Fruit fly (Drosophila melanogaster) whole organism, embryonic: Measurements from ENCODE around the gene Uch-L5R.

ENCODE experiments used
- Aef1 ChIP-seq: fragments of 200-800 bp; sonication (Bioruptor generic); IDR thresholded peaks from 3 replicates; pipeline ENCODE4 v1.3.6; 2022; ENCODE audit warnings: missing biosample characterization, missing genetic modification characterization
- BtbVII ChIP-seq: fragments of 200-800 bp; sonication (Bioruptor generic); optimal IDR thresholded peaks from 3 replicates; lab custom pipeline; 2017; ENCODE audit warnings: missing biosample characterization, mild to moderate bottlenecking, missing genetic modification characterization
- CG10147 ChIP-seq: fragments of 200-800 bp; sonication (Bioruptor generic); optimal IDR thresholded peaks from 2 replicates; lab custom pipeline; 2019; ENCODE audit warnings: missing biosample characterization, mild to moderate bottlenecking, missing genetic modification characterization, moderate library complexity
- CG10267 ChIP-seq: fragments of 200-800 bp; sonication (Bioruptor generic); optimal IDR thresholded peaks from 2 replicates; lab custom pipeline; 2018; ENCODE audit warnings: missing biosample characterization, mild to moderate bottlenecking, missing genetic modification characterization, moderate library complexity
- CG10959 ChIP-seq: fragments of 200-800 bp; sonication (Bioruptor generic); IDR thresholded peaks from 2 replicates; pipeline ENCODE4 v1.3.6; 2022; ENCODE audit warnings: missing biosample characterization, missing genetic modification characterization
- CG10979 ChIP-seq: fragments of 200-800 bp; sonication (Bioruptor generic); optimal IDR thresholded peaks from 2 replicates; lab custom pipeline; 2018; ENCODE audit warnings: missing biosample characterization, mild to moderate bottlenecking, missing genetic modification characterization, moderate library complexity
- CG12391 ChIP-seq: fragments of 200-800 bp; sonication (Bioruptor generic); optimal IDR thresholded peaks from 3 replicates; lab custom pipeline; 2018; ENCODE audit warnings: missing biosample characterization, mild to moderate bottlenecking, missing genetic modification characterization, moderate library complexity
- CG12769 ChIP-seq: fragments of 200-800 bp; sonication (Bioruptor generic); optimal IDR thresholded peaks from 2 replicates; lab custom pipeline; 2019; ENCODE audit warnings: missing biosample characterization, mild to moderate bottlenecking, missing genetic modification characterization, moderate library complexity
- CG14441 ChIP-seq: fragments of 200-800 bp; sonication (Bioruptor generic); IDR thresholded peaks from 2 replicates; pipeline ENCODE4 v1.3.6; 2022; ENCODE audit warnings: missing biosample characterization, missing genetic modification characterization
- CG1603 ChIP-seq: fragments of 200-800 bp; sonication (Bioruptor generic); optimal IDR thresholded peaks from 2 replicates; lab custom pipeline; 2019; ENCODE audit warnings: missing biosample characterization, mild to moderate bottlenecking, missing genetic modification characterization, moderate library complexity
- CG16813 ChIP-seq: fragments of 200-800 bp; sonication (Bioruptor generic); IDR thresholded peaks from 3 replicates; pipeline ENCODE4 v1.3.6; 2022; ENCODE audit warnings: missing biosample characterization, missing genetic modification characterization; ENCODE audit not compliant: partially characterized antibody
- CG17359 ChIP-seq: fragments of 200-800 bp; sonication (Bioruptor generic); optimal IDR thresholded peaks from 3 replicates; lab custom pipeline; 2018; ENCODE audit warnings: missing biosample characterization, mild to moderate bottlenecking, missing genetic modification characterization, moderate library complexity
- CG17612 ChIP-seq: fragments of 200-800 bp; sonication (Bioruptor generic); IDR thresholded peaks from 2 replicates; pipeline ENCODE4 v1.3.6; 2022; ENCODE audit warnings: missing biosample characterization, missing genetic modification characterization
- CG17802 ChIP-seq: fragments of 200-800 bp; sonication (Bioruptor generic); optimal IDR thresholded peaks from 2 replicates; lab custom pipeline; 2018; ENCODE audit warnings: missing biosample characterization, mild to moderate bottlenecking, missing genetic modification characterization, moderate library complexity
- CG2120 ChIP-seq: fragments of 200-800 bp; sonication (Bioruptor generic); optimal IDR thresholded peaks from 3 replicates; lab custom pipeline; 2016; ENCODE audit warnings: missing biosample characterization, missing genetic modification characterization
- CG2129 ChIP-seq: fragments of 200-800 bp; sonication (Bioruptor generic); IDR thresholded peaks from 2 replicates; pipeline ENCODE4 v1.3.6; 2022; ENCODE audit warnings: missing biosample characterization, missing genetic modification characterization; ENCODE audit not compliant: partially characterized antibody
- CG30403 ChIP-seq: fragments of 200-800 bp; sonication (Bioruptor generic); optimal IDR thresholded peaks from 3 replicates; lab custom pipeline; 2016; ENCODE audit warnings: missing biosample characterization, missing genetic modification characterization
- CG30431 ChIP-seq: fragments of 200-800 bp; sonication (Bioruptor generic); optimal IDR thresholded peaks from 2 replicates; lab custom pipeline; 2017; ENCODE audit warnings: missing biosample characterization, missing genetic modification characterization
- CG31224 ChIP-seq: fragments of 200-800 bp; sonication (Bioruptor generic); IDR thresholded peaks from 2 replicates; pipeline ENCODE4 v1.3.6; 2022; ENCODE audit warnings: missing biosample characterization, missing genetic modification characterization
- CG32767 ChIP-seq: fragments of 200-800 bp; sonication (Bioruptor generic); IDR thresholded peaks from 2 replicates; pipeline ENCODE4 v1.3.6; 2022; ENCODE audit warnings: missing biosample characterization, missing genetic modification characterization
- CG34224 ChIP-seq: fragments of 200-800 bp; sonication (Bioruptor generic); IDR thresholded peaks from 3 replicates; pipeline ENCODE4 v1.3.6; 2022; ENCODE audit warnings: missing biosample characterization, missing genetic modification characterization; ENCODE audit not compliant: partially characterized antibody
- CG34376 ChIP-seq: fragments of 200-800 bp; sonication (Bioruptor generic); optimal IDR thresholded peaks from 2 replicates; lab custom pipeline; 2018; ENCODE audit warnings: missing biosample characterization, mild to moderate bottlenecking, missing genetic modification characterization
- CG7271 ChIP-seq: fragments of 200-800 bp; sonication (Bioruptor generic); optimal IDR thresholded peaks from 2 replicates; lab custom pipeline; 2018; ENCODE audit warnings: missing biosample characterization, mild to moderate bottlenecking, missing genetic modification characterization, moderate library complexity
- CG7839 ChIP-seq: fragments of 200-800 bp; sonication (Bioruptor generic); optimal IDR thresholded peaks from 3 replicates; lab custom pipeline; 2018; ENCODE audit warnings: missing biosample characterization, mild to moderate bottlenecking, missing genetic modification characterization, moderate library complexity
- CG7928 ChIP-seq: fragments of 200-800 bp; sonication (Bioruptor generic); optimal IDR thresholded peaks from 2 replicates; lab custom pipeline; 2017; ENCODE audit warnings: missing biosample characterization, mild to moderate bottlenecking, missing genetic modification characterization
- CG7963 ChIP-seq: fragments of 200-800 bp; sonication (Bioruptor generic); IDR thresholded peaks from 3 replicates; pipeline ENCODE4 v1.3.6; 2022; ENCODE audit warnings: missing biosample characterization, missing genetic modification characterization; ENCODE audit not compliant: partially characterized antibody
- CG8388 ChIP-seq: fragments of 200-800 bp; sonication (Bioruptor generic); optimal IDR thresholded peaks from 2 replicates; lab custom pipeline; 2019; ENCODE audit warnings: missing biosample characterization, mild to moderate bottlenecking, missing genetic modification characterization, moderate library complexity
- CG8478 ChIP-seq: fragments of >200 bp; optimal IDR thresholded peaks from 2 replicates; lab custom pipeline; 2018
- Dek ChIP-seq: fragments of 200-800 bp; sonication (Bioruptor generic); optimal IDR thresholded peaks from 3 replicates; lab custom pipeline; 2019; ENCODE audit warnings: missing biosample characterization, mild to moderate bottlenecking, missing genetic modification characterization, moderate library complexity
- Dll ChIP-seq: fragments of 200-800 bp; sonication (Bioruptor generic); IDR thresholded peaks from 4 replicates; pipeline ENCODE4 v1.3.6; 2022; ENCODE audit warnings: missing biosample characterization, missing genetic modification characterization; ENCODE audit not compliant: partially characterized antibody
- Eip74EF ChIP-seq, 2 experiments: fragments of 200-800 bp in 1 of 2; fragments of >200 bp in 1 of 2; sonication (Bioruptor generic) in 1 of 2; optimal IDR thresholded peaks; 2 replicates each; lab custom pipeline; 2017 to 2019; ENCODE audit warnings: missing biosample characterization in 2 of 2, missing genetic modification characterization in 2 of 2, mild to moderate bottlenecking in 1 of 2, moderate library complexity in 1 of 2
- Fer1 ChIP-seq: fragments of 200-800 bp; sonication (Bioruptor generic); optimal IDR thresholded peaks from 2 replicates; lab custom pipeline; 2017; ENCODE audit warnings: missing biosample characterization, mild to moderate bottlenecking, missing genetic modification characterization
- H2.0 ChIP-seq: fragments of 200-800 bp; sonication (Bioruptor generic); IDR thresholded peaks from 2 replicates; pipeline ENCODE4 v1.3.6; 2022; ENCODE audit warnings: missing biosample characterization, missing genetic modification characterization
- HLHmδ ChIP-seq: fragments of 200-800 bp; sonication (Bioruptor generic); optimal IDR thresholded peaks from 2 replicates; lab custom pipeline; 2018; ENCODE audit warnings: missing biosample characterization, mild to moderate bottlenecking, missing genetic modification characterization, moderate library complexity
- Hr51 ChIP-seq, 2 experiments: fragments of 200-800 bp; sonication (Bioruptor generic); optimal IDR thresholded peaks; 2 replicates in 1 of 2; 3 replicates in 1 of 2; lab custom pipeline; 2016 to 2018; ENCODE audit warnings: missing biosample characterization in 2 of 2, missing genetic modification characterization in 2 of 2, mild to moderate bottlenecking in 1 of 2, moderate library complexity in 1 of 2
- MTF-1 ChIP-seq: fragments of 200-800 bp; sonication (Bioruptor generic); optimal IDR thresholded peaks from 2 replicates; lab custom pipeline; 2018; ENCODE audit warnings: missing biosample characterization, mild to moderate bottlenecking, missing genetic modification characterization, borderline replicate concordance
- Max ChIP-seq: fragments of 200-800 bp; sonication (Bioruptor generic); optimal IDR thresholded peaks from 2 replicates; lab custom pipeline; 2016; ENCODE audit warnings: missing biosample characterization, mild to moderate bottlenecking, missing genetic modification characterization
- Med ChIP-seq: fragments of 200-800 bp; sonication (Bioruptor generic); peaks from one replicate; lab custom pipeline; 2016; ENCODE audit warnings: missing biosample characterization, missing genetic modification characterization, mild to moderate bottlenecking, inconsistent platforms, moderate library complexity
- Meics ChIP-seq: fragments of 200-800 bp; sonication (Bioruptor generic); optimal IDR thresholded peaks from 2 replicates; lab custom pipeline; 2017; ENCODE audit warnings: missing biosample characterization, mild to moderate bottlenecking, missing genetic modification characterization
- NfI ChIP-seq: fragments of 200-800 bp; sonication (Bioruptor generic); optimal IDR thresholded peaks from 3 replicates; lab custom pipeline; 2018; ENCODE audit warnings: missing biosample characterization, mild to moderate bottlenecking, missing genetic modification characterization, moderate library complexity
- Oaz ChIP-seq: fragments of 200-800 bp; sonication (Bioruptor generic); IDR thresholded peaks from 2 replicates; pipeline ENCODE4 v1.3.6; 2022; ENCODE audit warnings: missing biosample characterization, missing genetic modification characterization
- Trl ChIP-seq, 3 experiments: fragments of >200 bp in 2 of 3; fragments of 200-800 bp in 1 of 3; sonication (Bioruptor generic) in 1 of 3; optimal IDR thresholded peaks; 2 replicates in 1 of 3; 3 replicates in 2 of 3; lab custom pipeline; 2016 to 2017; ENCODE audit warnings: missing biosample characterization in 1 of 3, missing genetic modification characterization in 1 of 3
- br ChIP-seq: fragments of >200 bp; optimal IDR thresholded peaks from 2 replicates; lab custom pipeline; 2017
- bsh ChIP-seq, 2 experiments: fragments of 200-800 bp; sonication (Bioruptor generic); optimal IDR thresholded peaks; 2 replicates each; lab custom pipeline; 2017 to 2018; ENCODE audit warnings: mild to moderate bottlenecking in 2 of 2, missing biosample characterization in 2 of 2, missing genetic modification characterization in 2 of 2, moderate library complexity in 1 of 2
- da ChIP-seq: fragments of 200-800 bp; sonication (Bioruptor generic); optimal IDR thresholded peaks from 2 replicates; lab custom pipeline; 2016; ENCODE audit warnings: missing biosample characterization, missing genetic modification characterization
- dm ChIP-seq: fragments of 200-800 bp; sonication (Bioruptor generic); optimal IDR thresholded peaks from 3 replicates; lab custom pipeline; 2016; ENCODE audit warnings: missing biosample characterization, missing genetic modification characterization
- lbe ChIP-seq: fragments of 200-800 bp; sonication (Bioruptor generic); optimal IDR thresholded peaks from 2 replicates; lab custom pipeline; 2016; ENCODE audit warnings: missing biosample characterization, mild to moderate bottlenecking, missing genetic modification characterization
- odd ChIP-seq: fragments of 200-800 bp; sonication (Bioruptor generic); optimal IDR thresholded peaks from 2 replicates; lab custom pipeline; 2017; ENCODE audit warnings: missing biosample characterization, mild to moderate bottlenecking, missing genetic modification characterization
- sima ChIP-seq: fragments of 200-800 bp; sonication (Bioruptor generic); optimal IDR thresholded peaks from 2 replicates; lab custom pipeline; 2016; ENCODE audit warnings: missing biosample characterization, missing genetic modification characterization
- toy ChIP-seq: fragments of 200-800 bp; sonication (Bioruptor generic); IDR thresholded peaks from 2 replicates; pipeline ENCODE4 v1.3.6; 2022; ENCODE audit warnings: missing biosample characterization, missing genetic modification characterization

Uch-L5R gene

DNA sequence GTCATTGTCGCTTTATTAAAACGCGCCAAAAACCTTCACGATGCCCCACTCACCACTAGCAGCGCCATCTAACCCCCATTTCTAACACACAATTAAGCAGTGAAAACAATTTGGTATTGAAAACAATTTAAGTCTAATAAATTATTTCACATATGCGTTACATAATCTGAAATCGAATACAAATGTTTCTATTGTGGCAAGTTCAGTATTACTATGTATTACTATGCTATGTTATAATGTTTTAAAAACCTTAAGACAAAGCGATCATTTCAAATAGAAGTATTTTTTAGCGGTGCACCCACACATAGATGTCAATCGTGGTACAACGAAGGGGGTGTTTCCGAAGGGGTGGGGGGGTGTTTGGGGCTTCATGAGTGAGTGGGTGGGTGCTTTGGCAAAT, 17.2 kb upstream of the Uch-L5R start (continued):
- TF ChIP-seq odd (GFP tag; lab: Kevin White, UChicago) (no peak), Trl (optimal IDR thresholded peaks at IDR 0.05; lab: Kevin White, UChicago) (no peak), Trl (GFP tag; optimal IDR thresholded peaks at IDR 0.05; lab: Kevin White, UChicago) (no peak), CG2120 (GFP tag; lab: Kevin White, UChicago) (peak; percentile 39), CG10147 (GFP tag; lab: Kevin White, UChicago) (peak; percentile 16), Eip74EF (GFP tag; optimal IDR thresholded peaks at IDR 0.05; lab: Kevin White, UChicago) (no peak), br (lab: Kevin White, UChicago) (no peak), CG17359 (tag; lab: Kevin White, UChicago) (peak; percentile 50), lbe (GFP tag; lab: Kevin White, UChicago) (no peak), dm (GFP tag; lab: Kevin White, UChicago) (no peak), Oaz (GFP tag; lab: Robert Waterston, UW) (no peak), CG34376 (no peak), Dll (GFP tag; lab: Robert Waterston, UW) (no peak), CG8388 (GFP tag; lab: Kevin White, UChicago) (peak; percentile 1), CG12769 (peak; percentile 64), CG34224 (GFP tag; lab: Robert Waterston, UW) (no peak), CG10979 (tag; lab: Kevin White, UChicago) (no peak), CG17612 (no peak), CG12391 (tag; lab: Kevin White, UChicago) (peak; percentile 40), NfI (GFP tag; lab: Kevin White, UChicago) (peak; percentile 29), CG17802 (tag; lab: Kevin White, UChicago) (no peak), CG7963 (GFP tag; lab: Robert Waterston, UW) (no peak), CG14441 (peak; percentile 11; the same call in 1 of the 2 replicates), CG10267 (tag; lab: Kevin White, UChicago) (peak; percentile 13), HLHmδ (GFP tag; lab: Kevin White, UChicago) (no peak), BtbVII (peak; percentile 1), Dek (no peak), H2.0 (GFP tag; lab: Robert Waterston, UW) (no peak), sima (GFP tag; lab: Kevin White, UChicago) (no peak), Meics (GFP tag; lab: Kevin White, UChicago) (peak; percentile 29), CG7839 (tag; lab: Kevin White, UChicago) (peak; percentile 54), bsh (GFP tag; optimal IDR thresholded peaks at IDR 0.05; lab: Kevin White, UChicago) (no peak), CG31224 (GFP tag; lab: Robert Waterston, UW) (no peak), CG30403 (GFP tag; lab: Kevin White, UChicago) (peak; percentile 25), CG7928 (GFP tag; lab: Kevin White, UChicago) (no peak), da (GFP tag; lab: Kevin White, UChicago) (no peak), Med (GFP tag; lab: Kevin White, UChicago) (peak; percentile 81), CG2129 (no peak), toy (no peak), Aef1 (GFP tag; lab: Robert Waterston, UW) (no peak), CG16813 (GFP tag; lab: Robert Waterston, UW) (no peak), CG1603 (tag; lab: Kevin White, UChicago) (peak; percentile 57), CG32767 (GFP tag; lab: Robert Waterston, UW) (no peak), CG10959 (no peak), Fer1 (GFP tag; lab: Kevin White, UChicago) (peak; percentile 71), CG30431 (GFP tag; lab: Kevin White, UChicago) (no peak), Hr51 (GFP tag; optimal IDR thresholded peaks at IDR 0.05; lab: Kevin White, UChicago) (peak in 1 of 2 experiments; percentile 44), Max (no peak), MTF-1 (GFP tag; lab: Kevin White, UChicago) (no peak), CG7271 (no peak), CG8478 (lab: Kevin White, UChicago) (no peak)
